Fruit fly (Drosophila melanogaster) whole organism, embryonic: ENCODE measurements around the gene CG43407.

ENCODE experiments used
- CG10209 ChIP-seq: fragments of 200-800 bp; sonication (Bioruptor generic); optimal IDR thresholded peaks from 3 replicates; lab custom pipeline; 2017; ENCODE audit warnings: missing biosample characterization, mild to moderate bottlenecking, missing genetic modification characterization, missing genetic modification reagents
- CG4424 ChIP-seq: fragments of 200-800 bp; sonication (Bioruptor generic); optimal IDR thresholded peaks from 3 replicates; lab custom pipeline; 2016; ENCODE audit warnings: missing biosample characterization, missing genetic modification characterization
- bbx ChIP-seq: fragments of 200-800 bp; sonication (Bioruptor generic); IDR thresholded peaks from 2 replicates; pipeline ENCODE4 v1.3.6; 2022; ENCODE audit warnings: missing biosample characterization, missing genetic modification characterization; ENCODE audit not compliant: partially characterized antibody
- insv ChIP-seq, 2 experiments: fragments of 200-800 bp; sonication (Bioruptor generic); optimal IDR thresholded peaks; 3 replicates each; lab custom pipeline; 2016 to 2018; ENCODE audit warnings: missing biosample characterization in 2 of 2, missing genetic modification characterization in 2 of 2
- prd ChIP-seq, 3 experiments: fragments of >200 bp in 2 of 3; fragments of 200-800 bp in 1 of 3; sonication (Bioruptor generic) in 1 of 3; optimal IDR thresholded peaks in 2 of 3; IDR thresholded peaks in 1 of 3; 2 replicates in 2 of 3; 3 replicates in 1 of 3; pipeline versions ENCODE4 v1.3.6 to Lab custom; 2017 to 2022; ENCODE audit warnings: missing biosample characterization in 1 of 3, missing genetic modification characterization in 1 of 3
- seq ChIP-seq: fragments of 200-800 bp; sonication (Bioruptor generic); IDR thresholded peaks from 2 replicates; pipeline ENCODE4 v1.3.6; 2022; ENCODE audit warnings: missing biosample characterization, missing genetic modification characterization

DNA sequence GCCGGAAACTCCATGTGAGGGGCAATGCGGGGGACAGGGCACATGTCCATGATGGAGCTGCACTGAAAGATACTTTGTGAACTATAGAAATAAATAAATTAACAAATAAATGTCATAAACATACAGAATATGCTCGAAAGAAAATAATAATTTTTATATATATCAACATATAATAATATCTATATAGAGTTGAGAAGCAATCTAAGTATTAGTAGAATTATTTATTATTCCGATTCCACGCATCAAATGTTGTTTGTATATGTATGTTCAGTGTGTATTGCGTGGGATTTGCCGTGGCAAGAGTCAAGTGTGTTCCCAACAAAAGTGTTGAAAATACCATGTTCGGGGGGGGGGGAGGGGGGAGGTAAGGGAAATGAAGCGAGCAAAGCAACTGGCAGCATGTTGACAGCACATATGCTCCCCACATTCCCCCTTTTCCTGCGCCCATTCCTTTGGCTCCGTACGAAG is 3.7 kb upstream of the CG43407 start:
- TF ChIP-seq CG10209 (GFP tag; lab: Kevin White, UChicago) (no peak), seq (GFP tag; lab: Robert Waterston, UW) (no peak), bbx (no peak), prd (optimal IDR thresholded peaks at IDR 0.05; lab: Kevin White, UChicago) (no peak), prd (GFP tag; IDR thresholded peaks at IDR 0.05; lab: Robert Waterston, UW) (no peak; the same call in 2 of the 3 replicates), insv (GFP tag; optimal IDR thresholded peaks at IDR 0.05; lab: Kevin White, UChicago) (no peak), CG4424 (GFP tag; lab: Kevin White, UChicago) (peak; percentile 11)
